Worm (Caenorhabditis elegans) whole organism, late embryonic: ENCODE results near the gene daf-31.

Experiments
- C08G9.2 ChIP-seq: sonication (generic microtip); optimal IDR thresholded peaks from 2 replicates; lab custom pipeline; 2016; ENCODE audit warnings: mild to moderate bottlenecking, missing genetic modification characterization, moderate library complexity, missing compliant biosample characterization
- C38D4.7 ChIP-seq: fragments of 200-800 bp; sonication (Bioruptor generic); optimal IDR thresholded peaks from 2 replicates; lab custom pipeline; 2018; ENCODE audit warnings: mild to moderate bottlenecking, missing genetic modification characterization, moderate library complexity, missing compliant biosample characterization
- K09A11.1 ChIP-seq: sonication (generic microtip); optimal IDR thresholded peaks from 2 replicates; lab custom pipeline; 2017; ENCODE audit warnings: antibody characterized with exemption, mild to moderate bottlenecking, missing genetic modification characterization, missing compliant biosample characterization; ENCODE audit not compliant: insufficient read depth
- ceh-2 ChIP-seq: sonication (generic microtip); optimal IDR thresholded peaks from 2 replicates; lab custom pipeline; 2016; ENCODE audit warnings: missing genotype, missing genetic modification characterization, missing compliant biosample characterization
- ceh-22 ChIP-seq: sonication (generic microtip); optimal IDR thresholded peaks from 2 replicates; lab custom pipeline; 2017; ENCODE audit warnings: missing biosample characterization, missing genetic modification characterization
- ceh-30 ChIP-seq: fragments of 150-350 bp; optimal IDR thresholded peaks from 2 replicates; lab custom pipeline; 2014; ENCODE audit warnings: missing biosample characterization, missing genetic modification characterization
- ceh-34 ChIP-seq: sonication (generic microtip); optimal IDR thresholded peaks from 2 replicates; lab custom pipeline; 2016; ENCODE audit warnings: mild to moderate bottlenecking, missing genetic modification characterization, missing compliant biosample characterization
- ceh-48 ChIP-seq: sonication (generic microtip); optimal IDR thresholded peaks from 2 replicates; lab custom pipeline; 2016; ENCODE audit warnings: missing genetic modification characterization, inconsistent platforms, missing compliant biosample characterization
- dmd-4 ChIP-seq: sonication (generic microtip); optimal IDR thresholded peaks from 2 replicates; lab custom pipeline; 2016; ENCODE audit warnings: borderline replicate concordance, missing genetic modification characterization, missing compliant biosample characterization
- elt-4 ChIP-seq: sonication (generic microtip); optimal IDR thresholded peaks from 2 replicates; lab custom pipeline; 2016; ENCODE audit warnings: missing genetic modification characterization, missing compliant biosample characterization
- ets-4 ChIP-seq: sonication (generic microtip); optimal IDR thresholded peaks from 2 replicates; lab custom pipeline; 2016; ENCODE audit warnings: missing genetic modification characterization, missing compliant biosample characterization
- eyg-1 ChIP-seq: sonication (generic microtip); optimal IDR thresholded peaks from 2 replicates; lab custom pipeline; 2016; ENCODE audit warnings: missing genotype, missing genetic modification characterization, missing compliant biosample characterization
- fax-1 ChIP-seq: sonication (generic microtip); optimal IDR thresholded peaks from 2 replicates; lab custom pipeline; 2016; ENCODE audit warnings: missing genotype, missing genetic modification characterization, missing compliant biosample characterization
- fkh-10 ChIP-seq: fragments of 150-350 bp; optimal IDR thresholded peaks from 2 replicates; lab custom pipeline; 2014; ENCODE audit warnings: missing biosample characterization, missing genetic modification reagents, missing genetic modification characterization
- fkh-6 ChIP-seq: sonication (generic microtip); optimal IDR thresholded peaks from 2 replicates; lab custom pipeline; 2016; ENCODE audit warnings: missing genetic modification characterization, missing compliant biosample characterization
- gmeb-2 ChIP-seq: sonication (generic microtip); optimal IDR thresholded peaks from 2 replicates; lab custom pipeline; 2016; ENCODE audit warnings: missing genetic modification characterization, inconsistent platforms, missing compliant biosample characterization
- hlh-13 ChIP-seq: fragments of 200-800 bp; sonication (Bioruptor generic); optimal IDR thresholded peaks from 2 replicates; lab custom pipeline; 2018; ENCODE audit warnings: mild to moderate bottlenecking, missing genetic modification characterization, missing compliant biosample characterization
- hlh-6 ChIP-seq: sonication (generic microtip); optimal IDR thresholded peaks from 2 replicates; lab custom pipeline; 2016; ENCODE audit warnings: missing genotype, missing genetic modification characterization, missing compliant biosample characterization
- lin-11 ChIP-seq: fragments of 200-800 bp; sonication (Bioruptor generic); optimal IDR thresholded peaks from 2 replicates; lab custom pipeline; 2018; ENCODE audit warnings: mild to moderate bottlenecking, missing genetic modification characterization, missing compliant biosample characterization
- madf-2 ChIP-seq: sonication (generic microtip); optimal IDR thresholded peaks from 2 replicates; lab custom pipeline; 2017; ENCODE audit warnings: missing genetic modification characterization, missing compliant biosample characterization
- nfya-1 ChIP-seq: sonication (generic microtip); optimal IDR thresholded peaks from 2 replicates; lab custom pipeline; 2017; ENCODE audit warnings: missing genetic modification characterization, mild to moderate bottlenecking, missing compliant biosample characterization, antibody characterized with exemption, moderate library complexity
- nhr-11 ChIP-seq: fragments of 150-350 bp; optimal IDR thresholded peaks from 2 replicates; lab custom pipeline; 2014; ENCODE audit warnings: missing biosample characterization, missing genetic modification characterization
- nhr-232 ChIP-seq: sonication (generic microtip); optimal IDR thresholded peaks from 2 replicates; lab custom pipeline; 2016; ENCODE audit warnings: missing genetic modification characterization, missing compliant biosample characterization
- npax-4 ChIP-seq: sonication (generic microtip); optimal IDR thresholded peaks from 2 replicates; lab custom pipeline; 2016; ENCODE audit warnings: missing genetic modification characterization, missing compliant biosample characterization
- odd-2 ChIP-seq: sonication (generic microtip); optimal IDR thresholded peaks from 2 replicates; lab custom pipeline; 2017; ENCODE audit warnings: antibody characterized with exemption, mild to moderate bottlenecking, missing genetic modification characterization, missing compliant biosample characterization
- pax-1 ChIP-seq: fragments of 150-350 bp; optimal IDR thresholded peaks from 2 replicates; lab custom pipeline; 2014; ENCODE audit warnings: missing biosample characterization, missing genetic modification characterization
- pha-4 ChIP-seq: fragments of 150-350 bp; optimal IDR thresholded peaks from 2 replicates; lab custom pipeline; 2018; ENCODE audit warnings: missing biosample characterization, missing genetic modification reagents, missing genetic modification characterization
- pros-1 ChIP-seq: fragments of 150-350 bp; optimal IDR thresholded peaks from 2 replicates; lab custom pipeline; 2014; ENCODE audit warnings: missing biosample characterization, missing genetic modification reagents, missing genetic modification characterization
- sox-4 ChIP-seq: sonication (generic microtip); optimal IDR thresholded peaks from 2 replicates; lab custom pipeline; 2017; ENCODE audit warnings: mild to moderate bottlenecking, missing genetic modification characterization, inconsistent platforms, missing compliant biosample characterization
- tbx-2 ChIP-seq: sonication (generic microtip); optimal IDR thresholded peaks from 2 replicates; lab custom pipeline; 2016; ENCODE audit warnings: missing genetic modification characterization, missing compliant biosample characterization
- tbx-7 ChIP-seq: sonication (generic microtip); optimal IDR thresholded peaks from 2 replicates; lab custom pipeline; 2016; ENCODE audit warnings: missing genotype, missing genetic modification characterization, missing compliant biosample characterization
- ttx-3 ChIP-seq: sonication (generic microtip); optimal IDR thresholded peaks from 2 replicates; lab custom pipeline; 2016; ENCODE audit warnings: missing genetic modification reagents, missing genetic modification characterization, missing compliant biosample characterization
- unc-3 ChIP-seq, 2 experiments: fragments of 200-800 bp in 1 of 2; sonication (Bioruptor generic) in 1 of 2; sonication (generic microtip) in 1 of 2; conservative IDR thresholded peaks in 1 of 2; optimal IDR thresholded peaks in 1 of 2; 2 replicates each; pipeline versions ENCODE4 v1.3.6 to Lab custom; 2016 to 2022; ENCODE audit warnings: missing compliant biosample characterization in 2 of 2, missing genetic modification characterization in 2 of 2, missing genetic modification reagents in 1 of 2
- unc-42 ChIP-seq: sonication (generic microtip); optimal IDR thresholded peaks from 2 replicates; lab custom pipeline; 2016; ENCODE audit warnings: missing genotype, missing genetic modification characterization, missing compliant biosample characterization
- unc-86 ChIP-seq: sonication (generic microtip); optimal IDR thresholded peaks from 2 replicates; lab custom pipeline; 2016; ENCODE audit warnings: missing genetic modification characterization, missing compliant biosample characterization
- zip-5 ChIP-seq: sonication (generic microtip); optimal IDR thresholded peaks from 2 replicates; lab custom pipeline; 2016; ENCODE audit warnings: missing genetic modification characterization, missing compliant biosample characterization

Gene daf-31

ce11 chrIV:8294650-8295049 is 4.6 kb downstream of the daf-31 start, which contains the start of gene tbce-1:
Gene tbce-1, plus strand, starts transcription at chrIV:8294690.
- TF ChIP-seq ceh-48 (tag; lab: Kevin White, UChicago) (no peak), nhr-232 (no peak), K09A11.1 (tag; lab: Kevin White, UChicago) (no peak), elt-4 (tag; lab: Kevin White, UChicago) (no peak), C38D4.7 (GFP tag; lab: Kevin White, UChicago) (no peak), unc-86 (tag; lab: Kevin White, UChicago) (no peak), ceh-2 (tag; lab: Kevin White, UChicago) (no peak), nhr-11 (tag; lab: Kevin White, UChicago) (no peak)

DNA sequence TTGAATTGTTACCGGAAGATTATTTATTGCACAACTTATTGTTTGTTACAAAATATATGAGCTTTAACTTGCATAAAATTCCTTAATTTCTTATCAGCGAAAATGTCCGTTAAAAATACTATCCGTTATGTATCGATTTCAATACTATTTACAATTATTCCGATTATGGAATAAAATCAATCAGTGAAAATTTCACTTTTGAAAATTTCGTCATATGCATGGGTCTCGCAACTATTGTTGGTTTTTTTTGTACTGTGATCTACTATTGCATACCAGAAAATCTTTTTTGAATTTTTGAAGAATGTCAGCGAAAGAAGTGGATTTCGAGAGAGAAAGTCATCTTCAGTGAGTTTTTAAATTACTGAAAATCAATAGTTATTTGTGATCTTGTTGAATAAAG is 7.1 kb downstream of the daf-31 start, which contains the start of gene nprl-3:
TSS of gene nprl-3 (plus strand) at position 301 of the 400 bp plus-strand sequence.
- TF ChIP-seq unc-42 (tag; lab: Kevin White, UChicago) (no peak), npax-4 (tag; lab: Kevin White, UChicago) (no peak), pros-1 (tag; lab: Kevin White, UChicago) (no peak), unc-3 (GFP tag; conservative IDR thresholded peaks at IDR 0.05; lab: Robert Waterston, UW) (no peak), unc-3 (tag; optimal IDR thresholded peaks at IDR 0.05; lab: Kevin White, UChicago) (no peak), eyg-1 (tag; lab: Kevin White, UChicago) (no peak), ttx-3 (no peak), fkh-6 (tag; lab: Kevin White, UChicago) (no peak), fax-1 (tag; lab: Kevin White, UChicago) (no peak), nfya-1 (tag; lab: Kevin White, UChicago) (no peak), ceh-22 (no peak), sox-4 (tag; lab: Kevin White, UChicago) (no peak)

ce11 chrIV:8299636-8300035 is 9.6 kb downstream of the daf-31 start, which contains the start of gene F35H10.6:
Gene F35H10.6, plus strand, starts transcription at chrIV:8299936.
- TF ChIP-seq ceh-30 (tag; lab: Kevin White, UChicago) (no peak), elt-4 (tag; lab: Kevin White, UChicago) (no peak), ceh-34 (tag; lab: Kevin White, UChicago) (no peak), pha-4 (tag; lab: Kevin White, UChicago) (no peak), ets-4 (tag; lab: Kevin White, UChicago) (no peak), madf-2 (no peak), ttx-3 (no peak), odd-2 (tag; lab: Kevin White, UChicago) (no peak), sox-4 (tag; lab: Kevin White, UChicago) (no peak)

ce11 chrIV:8300468-8300867 is 10.4 kb downstream of the daf-31 start, which contains the start of gene F35H10.5:
Gene F35H10.5, plus strand, starts transcription at chrIV:8300768.
- no peak for TF ChIP-seq nhr-11 (tag; lab: Kevin White, UChicago)
- TF ChIP-seq C08G9.2, result no peak
- TF ChIP-seq lin-11 (tag; lab: Kevin White, UChicago), result no peak
- TF ChIP-seq tbx-7 (tag; lab: Kevin White, UChicago), result no peak
- no peak for TF ChIP-seq hlh-6 (tag; lab: Kevin White, UChicago)
- TF ChIP-seq gmeb-2, result no peak
- no peak for TF ChIP-seq ceh-2 (tag; lab: Kevin White, UChicago)
- TF ChIP-seq zip-5 (tag; lab: Kevin White, UChicago), result no peak
- TF ChIP-seq K09A11.1 (tag; lab: Kevin White, UChicago), result no peak
- no peak for TF ChIP-seq hlh-13 (GFP tag; lab: Kevin White, UChicago)
- TF ChIP-seq tbx-2, result no peak
- no peak for TF ChIP-seq pax-1 (tag; lab: Kevin White, UChicago)
- no peak for TF ChIP-seq madf-2
- no peak for TF ChIP-seq fkh-10 (GFP tag; lab: Kevin White, UChicago)
- no peak for TF ChIP-seq dmd-4 (tag; lab: Kevin White, UChicago)
